Fruit fly (Drosophila melanogaster): ENCODE results near the gene jet.

The jet gene

DNA sequence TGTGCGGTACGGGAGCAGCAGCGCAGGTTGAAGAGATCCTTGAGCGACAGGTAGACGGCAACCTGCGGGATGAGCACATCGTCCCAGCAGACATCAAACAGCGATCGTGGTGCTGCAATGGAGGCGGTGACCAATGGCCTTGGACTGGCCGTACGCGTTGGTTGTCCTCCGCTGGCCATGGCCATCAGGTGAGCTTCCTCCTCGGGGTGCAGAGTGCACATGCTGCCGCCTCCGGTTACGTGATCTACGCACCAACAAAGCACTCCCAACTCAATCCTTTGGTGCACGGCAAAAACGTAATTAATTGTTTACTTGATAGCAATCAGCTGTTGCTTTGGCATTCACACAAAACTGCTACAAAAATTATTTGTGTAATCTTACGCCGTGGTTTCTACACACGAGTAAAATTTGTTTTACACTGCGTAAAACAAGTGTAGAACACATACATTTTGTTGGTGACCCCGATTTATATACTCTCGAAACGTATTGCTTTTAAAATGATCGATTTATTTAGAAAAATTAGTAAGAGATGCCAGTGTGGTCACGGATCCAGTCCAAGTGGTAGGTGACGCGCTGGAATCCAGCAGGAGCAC is at the start of gene jet:
Gene jet (minus strand): TSS at position 332 of the 593 bp plus-strand sequence.
- no peak for TF ChIP-seq Sin3A (optimal IDR thresholded peaks at IDR 0.05)

DNA sequence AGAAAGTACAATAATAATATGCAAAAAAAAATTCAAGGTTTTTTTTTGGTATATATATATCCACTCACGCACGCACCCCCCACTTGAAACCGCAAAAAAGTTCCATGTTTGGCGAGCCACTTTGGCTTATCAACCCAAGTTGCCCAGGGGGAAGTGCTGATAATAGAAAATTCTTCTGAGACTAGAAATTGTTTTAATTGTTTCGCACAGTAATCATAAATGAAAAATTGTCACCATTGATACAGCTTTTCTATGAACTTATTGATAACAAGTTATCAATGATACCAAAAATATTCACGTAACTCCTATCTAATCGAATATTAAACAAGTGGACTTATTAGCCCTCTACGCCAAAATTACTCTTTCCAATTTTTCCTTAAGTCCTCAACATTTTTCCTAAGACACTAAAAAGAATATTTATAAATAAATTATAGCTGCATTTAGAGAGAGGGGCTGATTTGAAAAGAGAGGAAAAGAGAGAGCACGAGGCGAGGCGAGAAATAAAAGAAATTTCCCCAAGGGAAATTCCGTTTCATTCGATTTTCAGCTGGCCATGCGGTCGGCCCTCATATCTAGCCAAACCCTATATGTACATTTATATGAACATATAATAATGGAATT is 49.1 kb upstream of the jet start:
- TF ChIP-seq psq (optimal IDR thresholded peaks at IDR 0.05) (no peak), ttk (optimal IDR thresholded peaks at IDR 0.05) (no peak), Sin3A (optimal IDR thresholded peaks at IDR 0.05) (no peak), Myc (optimal IDR thresholded peaks at IDR 0.05) (no peak), insv (optimal IDR thresholded peaks at IDR 0.05) (no peak), h (optimal IDR thresholded peaks at IDR 0.05) (no peak)

DNA sequence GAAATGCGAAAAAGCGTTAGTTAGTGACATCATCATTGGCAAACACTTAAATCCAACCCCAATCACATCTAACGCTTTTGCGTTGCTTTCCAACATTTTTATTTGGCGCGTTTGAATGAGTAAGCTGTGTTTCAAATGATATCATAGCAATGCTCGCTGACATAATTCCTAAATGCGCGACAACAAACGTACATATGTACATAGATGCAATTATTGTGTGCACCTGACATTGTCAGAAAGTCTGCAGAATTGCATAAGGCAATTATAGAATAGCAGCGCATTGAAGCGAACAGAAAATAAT is 48.6 kb upstream of the jet start:
- TF ChIP-seq h (optimal IDR thresholded peaks at IDR 0.05) = no peak
- TF ChIP-seq psq (optimal IDR thresholded peaks at IDR 0.05) = no peak
- no peak for TF ChIP-seq Myc (optimal IDR thresholded peaks at IDR 0.05)
- TF ChIP-seq insv (optimal IDR thresholded peaks at IDR 0.05) = no peak
- no peak for TF ChIP-seq ttk (optimal IDR thresholded peaks at IDR 0.05)
- no peak for TF ChIP-seq Sin3A (optimal IDR thresholded peaks at IDR 0.05)

DNA sequence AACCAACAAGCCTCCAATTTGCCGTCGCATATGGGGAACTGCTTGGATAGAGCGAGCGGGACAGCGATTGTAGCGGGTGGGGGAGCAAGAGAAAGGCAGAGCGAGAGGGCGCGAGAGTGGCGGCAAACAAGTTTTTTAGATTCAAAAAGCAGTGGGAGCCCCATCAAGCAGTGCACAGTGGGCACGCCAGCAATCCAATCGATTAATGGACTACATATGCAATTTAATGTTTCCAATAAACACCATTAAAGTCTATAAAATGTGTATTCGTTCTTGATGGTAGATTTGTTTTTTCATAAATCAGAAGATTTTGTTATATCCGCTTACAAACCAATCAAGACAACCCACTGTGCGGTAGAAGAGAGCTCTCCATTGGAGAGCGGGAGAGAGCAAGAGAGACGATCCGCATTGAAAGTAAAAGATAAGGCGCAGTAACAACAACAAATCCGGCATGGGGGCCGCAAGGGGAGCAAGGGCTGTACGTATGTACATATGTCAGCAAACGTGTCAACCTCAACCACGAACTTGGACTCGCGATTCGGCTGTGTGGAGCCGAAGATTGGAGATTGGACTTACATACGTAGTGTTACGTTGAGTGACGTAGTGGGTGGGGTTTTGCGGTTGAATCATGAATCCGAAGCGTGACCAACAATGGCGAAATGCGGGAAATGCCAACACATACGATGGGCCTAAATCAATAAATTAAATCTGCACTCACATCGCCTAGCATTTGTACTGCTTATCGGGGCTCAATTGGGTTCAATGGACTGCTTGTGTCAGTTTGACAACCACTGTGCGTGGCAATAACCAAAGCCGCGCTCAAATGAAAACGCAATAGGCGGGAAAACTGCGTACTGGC is 48.0 kb upstream of the jet start:
- no peak for TF ChIP-seq Sin3A (optimal IDR thresholded peaks at IDR 0.05)
- TF ChIP-seq psq (optimal IDR thresholded peaks at IDR 0.05) = no peak
- TF ChIP-seq Myc (optimal IDR thresholded peaks at IDR 0.05) = no peak
- TF ChIP-seq h (optimal IDR thresholded peaks at IDR 0.05) = no peak
- no peak for TF ChIP-seq insv (optimal IDR thresholded peaks at IDR 0.05)
- TF ChIP-seq ttk (optimal IDR thresholded peaks at IDR 0.05) = no peak

DNA sequence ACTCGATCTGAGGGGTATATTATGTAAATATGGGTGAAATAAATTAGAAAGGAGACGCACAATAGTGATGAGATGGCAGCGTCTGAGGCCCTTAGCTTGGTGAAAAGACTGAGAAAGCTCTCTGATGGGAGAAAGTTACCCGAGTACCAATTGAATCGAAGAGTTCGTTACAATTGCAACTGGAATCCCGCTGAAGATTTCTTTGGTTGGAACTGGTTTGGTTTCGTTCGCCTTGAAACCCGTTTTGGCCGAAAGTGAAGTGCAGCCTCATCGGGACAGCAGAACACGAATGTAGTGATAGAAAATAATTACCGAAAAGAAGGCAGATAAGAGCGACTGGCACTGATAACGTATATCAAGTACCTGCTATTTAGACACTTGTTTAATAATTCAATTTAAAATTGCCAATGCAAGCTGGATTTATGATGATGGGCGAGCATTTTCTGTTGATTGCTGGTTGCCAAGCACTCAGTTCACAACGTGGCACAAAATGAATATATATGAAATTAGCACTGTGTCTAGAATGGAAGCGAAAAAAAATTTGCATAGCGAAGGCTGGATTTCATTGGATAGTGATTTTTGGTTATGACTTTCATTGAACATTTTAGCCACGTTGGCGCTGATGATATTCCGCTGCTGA is 46.8 kb upstream of the jet start:
- no peak for TF ChIP-seq h (optimal IDR thresholded peaks at IDR 0.05)
- TF ChIP-seq psq (optimal IDR thresholded peaks at IDR 0.05) = no peak
- no peak for TF ChIP-seq Myc (optimal IDR thresholded peaks at IDR 0.05)
- TF ChIP-seq ttk (optimal IDR thresholded peaks at IDR 0.05) = no peak
- no peak for TF ChIP-seq Sin3A (optimal IDR thresholded peaks at IDR 0.05)
- no peak for TF ChIP-seq insv (optimal IDR thresholded peaks at IDR 0.05)

DNA sequence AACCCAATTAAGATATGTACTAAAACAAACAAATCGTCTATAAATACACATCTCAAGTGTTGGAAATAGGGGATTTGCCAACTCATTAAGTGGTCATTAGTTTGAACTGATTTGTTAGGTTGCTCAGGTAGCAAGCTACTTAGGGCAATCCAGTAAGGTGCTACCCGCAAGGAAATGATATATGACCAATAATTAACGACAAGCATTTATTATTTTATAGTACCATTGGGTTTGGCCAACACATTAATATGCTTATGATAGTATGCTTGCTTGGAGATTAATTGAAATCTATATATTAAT is 46.2 kb upstream of the jet start:
- TF ChIP-seq h (optimal IDR thresholded peaks at IDR 0.05) = no peak
- no peak for TF ChIP-seq Sin3A (optimal IDR thresholded peaks at IDR 0.05)
- no peak for TF ChIP-seq ttk (optimal IDR thresholded peaks at IDR 0.05)
- TF ChIP-seq Myc (optimal IDR thresholded peaks at IDR 0.05) = no peak

DNA sequence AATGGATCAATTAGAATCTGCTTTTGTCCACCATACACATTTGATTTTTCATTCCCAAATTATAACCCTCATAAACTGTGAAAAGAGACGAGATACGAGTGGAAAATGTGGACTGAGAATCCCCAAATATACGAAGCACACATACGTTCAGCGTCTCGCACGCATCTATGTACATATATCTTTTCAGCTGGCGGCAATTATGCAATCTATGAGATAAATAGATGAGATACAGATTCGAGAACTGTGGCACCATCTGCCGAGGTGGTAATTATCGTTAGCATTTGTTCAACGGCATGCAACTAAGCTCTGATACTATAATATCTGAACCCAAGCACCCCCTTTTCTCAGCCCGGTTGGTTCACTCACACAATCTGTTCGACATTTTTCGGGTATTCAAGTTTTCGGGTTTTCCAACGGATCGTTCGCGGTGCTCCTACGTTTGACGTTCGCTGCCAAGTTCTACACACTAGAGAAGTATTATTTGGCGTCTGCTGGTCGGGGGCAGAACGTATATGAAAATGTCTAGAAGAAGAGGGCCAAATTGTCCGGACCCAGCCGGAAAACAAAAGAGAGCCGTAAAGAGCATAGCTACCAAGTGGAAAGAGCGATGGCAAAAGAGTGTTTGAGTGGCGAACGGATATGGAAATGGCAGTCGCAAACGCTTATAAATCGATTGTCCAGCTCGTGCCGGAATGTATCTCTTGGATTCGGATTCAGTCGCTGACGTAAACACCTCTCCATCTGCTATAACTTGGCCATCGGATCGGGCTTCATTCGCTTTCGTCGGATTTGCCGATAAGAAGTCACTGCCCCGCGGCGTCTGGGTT is 45.6 kb upstream of the jet start:
- no peak for TF ChIP-seq Sin3A (optimal IDR thresholded peaks at IDR 0.05)

DNA sequence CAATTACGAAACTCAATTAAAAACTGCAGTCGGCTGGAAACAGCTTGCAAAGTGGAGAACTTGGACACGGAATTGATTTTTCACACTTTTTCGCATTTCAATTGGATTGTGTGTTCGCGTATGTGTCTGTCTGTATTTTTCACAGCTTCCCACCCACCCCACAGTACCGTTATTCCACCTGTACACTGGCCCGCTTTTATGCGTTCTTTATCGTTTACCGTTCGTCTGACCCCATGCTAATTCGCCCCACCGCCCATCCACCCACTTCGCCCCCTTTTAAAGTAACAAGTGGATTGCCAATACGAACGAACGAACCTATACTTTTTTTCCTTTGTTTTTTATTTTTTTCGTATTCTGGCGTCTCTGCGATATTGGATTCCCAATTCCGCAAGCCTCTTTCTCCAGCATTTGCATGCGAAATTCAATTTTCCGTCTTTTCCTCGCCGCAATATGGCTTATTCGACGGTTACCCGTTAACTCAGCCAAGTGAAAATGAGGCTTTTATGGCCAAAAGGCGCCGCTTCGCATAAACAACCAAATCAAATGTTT is 32.6 kb upstream of the jet start:
- TF ChIP-seq h (optimal IDR thresholded peaks at IDR 0.05) = no peak
- no peak for TF ChIP-seq insv (optimal IDR thresholded peaks at IDR 0.05)
- no peak for TF ChIP-seq ttk (optimal IDR thresholded peaks at IDR 0.05)
- TF ChIP-seq Myc (optimal IDR thresholded peaks at IDR 0.05) = no peak
- no peak for TF ChIP-seq Sin3A (optimal IDR thresholded peaks at IDR 0.05)
- no peak for TF ChIP-seq psq (optimal IDR thresholded peaks at IDR 0.05)

DNA sequence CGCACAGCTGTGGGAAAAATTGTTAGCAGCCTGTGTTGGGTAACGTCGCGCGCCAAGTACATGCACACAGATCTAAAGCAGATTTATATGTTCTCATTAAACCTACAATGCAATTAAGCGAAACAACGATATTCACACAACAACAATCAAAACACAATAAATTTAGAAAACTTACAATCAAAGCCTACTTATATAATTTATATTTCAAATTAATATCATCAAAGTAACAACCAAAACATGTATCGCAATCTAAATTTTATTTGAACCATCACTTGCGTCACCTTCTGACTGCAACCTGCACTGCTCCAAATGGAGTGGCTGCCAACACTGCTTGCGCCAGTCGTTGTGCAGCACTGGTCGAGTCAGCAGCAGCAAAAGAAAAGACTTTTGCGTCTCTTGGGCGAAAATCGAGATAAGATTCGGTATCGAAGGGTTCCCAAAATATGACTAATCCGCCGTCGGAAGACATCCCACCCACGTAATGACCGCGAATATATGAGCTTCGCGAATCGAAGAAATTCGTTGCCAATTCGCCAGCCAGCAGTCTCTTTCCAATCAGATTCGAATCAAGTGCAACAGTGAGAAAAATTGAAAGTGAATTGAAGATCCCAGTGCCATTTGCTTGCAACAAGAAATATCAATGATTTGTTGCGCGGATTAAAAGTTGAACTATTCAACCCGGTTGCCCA is 31.8 kb upstream of the jet start, which contains the start of the genes CG8892 and CG34126:
Gene CG8892 (minus strand): TSS at position 315 of the 689 bp plus-strand sequence.
Gene CG34126 (plus strand): TSS at position 337 of the 689 bp plus-strand sequence.
- TF ChIP-seq Myc (optimal IDR thresholded peaks at IDR 0.05) = no peak

- TF ChIP-seq Myc (optimal IDR thresholded peaks at IDR 0.05) (no peak), h (optimal IDR thresholded peaks at IDR 0.05) (no peak), Sin3A (optimal IDR thresholded peaks at IDR 0.05) (no peak), ttk (optimal IDR thresholded peaks at IDR 0.05) (no peak)
These were observed 29.6 kb upstream of the jet start, which contains the start of gene CG8891 for dm6 chr2L:4979138-4979537. CG8891 (minus strand) TSS chr2L:4979379.

dm6 chr2L:4976988-4977551 is 27.5 kb upstream of the jet start, which contains the start of the genes Gmd and CG3792:
Gmd (minus strand) TSS chr2L:4977023.
CG3792 (plus strand) TSS chr2L:4977312.
- TF ChIP-seq psq (optimal IDR thresholded peaks at IDR 0.05) = no peak
- TF ChIP-seq insv (optimal IDR thresholded peaks at IDR 0.05) = no peak
- no peak for TF ChIP-seq Myc (optimal IDR thresholded peaks at IDR 0.05)
- no peak for TF ChIP-seq ttk (optimal IDR thresholded peaks at IDR 0.05)
- TF ChIP-seq Sin3A (optimal IDR thresholded peaks at IDR 0.05) = no peak
- no peak for TF ChIP-seq h (optimal IDR thresholded peaks at IDR 0.05)
